Fruit fly (Drosophila melanogaster) whole organism: Measurements from ENCODE around the gene Adi1.

Experiments
- CG8478 ChIP-seq: fragments of >200 bp; optimal IDR thresholded peaks from 2 replicates; lab custom pipeline; 2018; ENCODE audit warnings: inconsistent platforms
- Dll ChIP-seq: fragments of >200 bp; optimal IDR thresholded peaks from 2 replicates; lab custom pipeline; 2017
- EcR ChIP-seq, 2 experiments: fragments of >200 bp; optimal IDR thresholded peaks; 2 replicates each; lab custom pipeline; 2017; ENCODE audit warnings: missing biosample characterization in 2 of 2, missing genetic modification characterization in 2 of 2, missing genetic modification reagents in 2 of 2
- pan ChIP-seq: fragments of >200 bp; optimal IDR thresholded peaks from 2 replicates; lab custom pipeline; 2017
- psq ChIP-seq: fragments of >200 bp; optimal IDR thresholded peaks from 2 replicates; lab custom pipeline; 2017
- usp ChIP-seq: fragments of >200 bp; optimal IDR thresholded peaks from 2 replicates; lab custom pipeline; 2017; ENCODE audit warnings: missing biosample characterization, missing genetic modification characterization, mixed read lengths

DNA sequence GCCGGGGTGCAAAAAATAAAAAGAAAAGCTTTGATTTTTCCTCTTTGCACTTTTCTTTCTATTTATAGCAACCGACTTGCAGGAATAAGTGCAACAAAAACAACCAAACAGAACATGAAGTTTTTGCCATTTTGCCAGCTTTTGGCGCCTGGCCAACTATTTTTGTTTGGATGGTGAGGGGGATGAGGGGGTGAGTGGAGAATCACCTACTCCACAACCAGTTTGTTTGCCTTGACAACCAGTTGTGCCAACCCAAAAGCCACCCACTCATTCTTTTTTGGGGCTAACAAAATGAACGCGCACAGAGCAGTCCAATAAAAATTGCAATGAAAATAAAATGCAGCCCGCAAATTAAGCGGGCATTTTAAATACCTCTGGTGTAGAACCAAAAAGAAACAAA lies 5.9 kb upstream of the Adi1 start:
- no peak for TF ChIP-seq EcR (GFP tag; optimal IDR thresholded peaks at IDR 0.05; lab: Kevin White, UChicago)
- no peak for TF ChIP-seq usp (GFP tag; lab: Kevin White, UChicago)
- no peak for TF ChIP-seq pan (lab: Kevin White, UChicago)
- no peak for TF ChIP-seq psq
- no peak for TF ChIP-seq CG8478 (lab: Kevin White, UChicago)
- TF ChIP-seq Dll: no peak
